Worm (Caenorhabditis elegans): ENCODE results near the gene rec-8.

Gene rec-8

ce11 chrIV:13354044-13354443 lies 1.1 kb upstream of the rec-8 start:
- no peak for TF ChIP-seq unc-62 (GFP tag; optimal IDR thresholded peaks at IDR 0.05)
- TF ChIP-seq ham-2 (GFP tag; optimal IDR thresholded peaks at IDR 0.05), result no peak
- no peak for TF ChIP-seq elt-3 (tag; optimal IDR thresholded peaks at IDR 0.05)
- TF ChIP-seq flh-1 (GFP tag; optimal IDR thresholded peaks at IDR 0.05), result no peak

- TF ChIP-seq elt-3 (tag; optimal IDR thresholded peaks at IDR 0.05) (no peak), elt-1 (tag; optimal IDR thresholded peaks at IDR 0.05; ENCODE audit: borderline replicate concordance, insufficient read depth) (no peak), mls-2 (tag; optimal IDR thresholded peaks at IDR 0.05) (no peak), cnd-1 (tag; optimal IDR thresholded peaks at IDR 0.05) (no peak), snpc-4 (tag; optimal IDR thresholded peaks at IDR 0.05) (no peak), hlh-1 (tag; optimal IDR thresholded peaks at IDR 0.05) (no peak)
Measured at ce11 chrIV:13348592-13348991, 4.4 kb downstream of the rec-8 start, which contains the start of gene W02A2.12. Gene W02A2.12 (minus strand): TSS chrIV:13348831.

ce11 chrIV:13347232-13347715 lies 5.7 kb downstream of the rec-8 start, which contains the start of gene W02A2.9:
Gene W02A2.9 (plus strand): TSS chrIV:13347665.
- TF ChIP-seq hlh-1 (tag; optimal IDR thresholded peaks at IDR 0.05), result no peak
- TF ChIP-seq tbx-8 (GFP tag; optimal IDR thresholded peaks at IDR 0.05), result no peak
- no peak for TF ChIP-seq nhr-12 (tag; optimal IDR thresholded peaks at IDR 0.05)
- TF ChIP-seq unc-62 (GFP tag; optimal IDR thresholded peaks at IDR 0.05), result no peak
- TF ChIP-seq M03D4.4 (tag; optimal IDR thresholded peaks at IDR 0.05), result no peak
- TF ChIP-seq elt-1 (tag; optimal IDR thresholded peaks at IDR 0.05; ENCODE audit: borderline replicate concordance, insufficient read depth), result no peak
- no peak for TF ChIP-seq pha-4 (tag; optimal IDR thresholded peaks at IDR 0.05)
- TF ChIP-seq ceh-39 (tag; optimal IDR thresholded peaks at IDR 0.05), result no peak
- TF ChIP-seq lin-32 (GFP tag; optimal IDR thresholded peaks at IDR 0.05), result no peak
- TF ChIP-seq ceh-43 (GFP tag; optimal IDR thresholded peaks at IDR 0.05), result no peak
- no peak for TF ChIP-seq blmp-1 (tag; optimal IDR thresholded peaks at IDR 0.05)
- TF ChIP-seq elt-3 (tag; optimal IDR thresholded peaks at IDR 0.05), result no peak

ce11 chrIV:13346078-13346477 lies 6.9 kb downstream of the rec-8 start:
- TF ChIP-seq unc-62 (GFP tag; optimal IDR thresholded peaks at IDR 0.05), result no peak
- TF ChIP-seq elt-3 (tag; optimal IDR thresholded peaks at IDR 0.05), result no peak
- TF ChIP-seq ceh-43 (GFP tag; optimal IDR thresholded peaks at IDR 0.05), result no peak
- TF ChIP-seq mls-2 (tag; optimal IDR thresholded peaks at IDR 0.05), result no peak
- TF ChIP-seq ham-2 (GFP tag; optimal IDR thresholded peaks at IDR 0.05), result no peak
- TF ChIP-seq lsy-2 (tag; optimal IDR thresholded peaks at IDR 0.05), result no peak
- no peak for TF ChIP-seq snpc-4 (tag; optimal IDR thresholded peaks at IDR 0.05)

ce11 chrIV:13342555-13342954 lies 10.4 kb downstream of the rec-8 start, which contains the start of gene W02A2.5:
Gene W02A2.5 (plus strand): TSS chrIV:13342855.
- TF ChIP-seq ceh-43 (GFP tag; optimal IDR thresholded peaks at IDR 0.05) (no peak), unc-39 (tag; optimal IDR thresholded peaks at IDR 0.05) (no peak), M03D4.4 (tag; optimal IDR thresholded peaks at IDR 0.05) (no peak), mls-2 (tag; optimal IDR thresholded peaks at IDR 0.05) (no peak), bed-3 (GFP tag; optimal IDR thresholded peaks at IDR 0.05) (no peak), nhr-2 (tag; optimal IDR thresholded peaks at IDR 0.05) (no peak), unc-62 (GFP tag; optimal IDR thresholded peaks at IDR 0.05) (no peak), lsy-2 (tag; optimal IDR thresholded peaks at IDR 0.05) (no peak), zip-8 (tag; optimal IDR thresholded peaks at IDR 0.05) (no peak), nhr-12 (tag; optimal IDR thresholded peaks at IDR 0.05) (no peak), ceh-39 (tag; optimal IDR thresholded peaks at IDR 0.05) (no peak), lin-13 (tag; optimal IDR thresholded peaks at IDR 0.05) (no peak), snpc-4 (tag; optimal IDR thresholded peaks at IDR 0.05) (no peak)

ce11 chrIV:13334287-13334686 lies 18.7 kb downstream of the rec-8 start:
- TF ChIP-seq ceh-43 (GFP tag; optimal IDR thresholded peaks at IDR 0.05) (no peak), nhr-12 (tag; optimal IDR thresholded peaks at IDR 0.05) (no peak), elt-1 (tag; optimal IDR thresholded peaks at IDR 0.05; ENCODE audit: borderline replicate concordance, insufficient read depth) (no peak), unc-120 (tag; optimal IDR thresholded peaks at IDR 0.05; ENCODE audit: poor library complexity, severe bottlenecking) (no peak), tbx-8 (GFP tag; optimal IDR thresholded peaks at IDR 0.05) (no peak), nhr-28 (tag; optimal IDR thresholded peaks at IDR 0.05) (no peak), mls-2 (tag; optimal IDR thresholded peaks at IDR 0.05) (no peak), pha-4 (tag; optimal IDR thresholded peaks at IDR 0.05) (no peak), cnd-1 (tag; optimal IDR thresholded peaks at IDR 0.05) (no peak), ceh-83 (GFP tag; optimal IDR thresholded peaks at IDR 0.05) (no peak), ces-1 (GFP tag; optimal IDR thresholded peaks at IDR 0.05) (no peak), blmp-1 (tag; optimal IDR thresholded peaks at IDR 0.05) (no peak), ham-2 (GFP tag; optimal IDR thresholded peaks at IDR 0.05) (no peak)
